Fruit fly (Drosophila melanogaster) whole organism, prepupa: Measurements from ENCODE around the gene Cyp4ac3.

ENCODE experiments used
- Blimp-1 ChIP-seq: fragments of 200-800 bp; sonication (Bioruptor generic); optimal IDR thresholded peaks from 3 replicates; lab custom pipeline; 2017; ENCODE audit warnings: missing biosample characterization, missing genetic modification characterization, mild to moderate bottlenecking, moderate library complexity, missing genetic modification reagents
- CG10669 ChIP-seq: fragments of 200-800 bp; sonication (Bioruptor generic); optimal IDR thresholded peaks from 3 replicates; lab custom pipeline; 2018; ENCODE audit warnings: missing biosample characterization, mild to moderate bottlenecking, missing genetic modification characterization, moderate library complexity
- CG11762 ChIP-seq: fragments of 200-800 bp; sonication (Bioruptor generic); optimal IDR thresholded peaks from 3 replicates; lab custom pipeline; 2016; ENCODE audit warnings: missing biosample characterization, missing genetic modification characterization; ENCODE audit not compliant: insufficient read depth
- CG11902 ChIP-seq: fragments of 200-800 bp; sonication (Bioruptor generic); optimal IDR thresholded peaks from 3 replicates; lab custom pipeline; 2016; ENCODE audit warnings: missing biosample characterization, missing genetic modification characterization
- CG15336 ChIP-seq: fragments of 200-800 bp; sonication (Bioruptor generic); IDR thresholded peaks from 2 replicates; pipeline ENCODE4 v1.3.6; 2022; ENCODE audit warnings: missing biosample characterization, missing genetic modification characterization
- CG1621 ChIP-seq: fragments of 200-800 bp; sonication (Bioruptor generic); optimal IDR thresholded peaks from 3 replicates; lab custom pipeline; 2018; ENCODE audit warnings: missing biosample characterization, mild to moderate bottlenecking, missing genetic modification characterization
- CG16779 ChIP-seq: fragments of 200-800 bp; sonication (Bioruptor generic); optimal IDR thresholded peaks from 3 replicates; lab custom pipeline; 2017; ENCODE audit warnings: missing biosample characterization, mild to moderate bottlenecking, missing genetic modification characterization
- CG3032 ChIP-seq: fragments of 200-800 bp; optimal IDR thresholded peaks from 2 replicates; lab custom pipeline; 2019; ENCODE audit warnings: missing biosample characterization, mild to moderate bottlenecking, missing genetic modification characterization, moderate library complexity
- CG31627 ChIP-seq: fragments of 200-800 bp; sonication (Bioruptor generic); optimal IDR thresholded peaks from 3 replicates; lab custom pipeline; 2016; ENCODE audit warnings: missing biosample characterization, missing genetic modification characterization
- CG34406 ChIP-seq: fragments of 200-800 bp; sonication (Bioruptor generic); optimal IDR thresholded peaks from 3 replicates; lab custom pipeline; 2016; ENCODE audit warnings: missing biosample characterization, missing genetic modification characterization
- CG3919 ChIP-seq: fragments of 200-800 bp; sonication (Bioruptor generic); optimal IDR thresholded peaks from 3 replicates; lab custom pipeline; 2016; ENCODE audit warnings: missing biosample characterization, missing genetic modification characterization
- CG6276 ChIP-seq: fragments of 200-800 bp; sonication (Bioruptor generic); optimal IDR thresholded peaks from 2 replicates; lab custom pipeline; 2017; ENCODE audit warnings: missing biosample characterization, mild to moderate bottlenecking, missing genetic modification characterization
- CG6808 ChIP-seq: fragments of 200-800 bp; sonication (Bioruptor generic); optimal IDR thresholded peaks from 3 replicates; lab custom pipeline; 2017; ENCODE audit warnings: missing biosample characterization, missing genetic modification characterization, mild to moderate bottlenecking, moderate library complexity, missing genetic modification reagents
- CG6854 ChIP-seq: fragments of 200-800 bp; sonication (Bioruptor generic); optimal IDR thresholded peaks from 2 replicates; lab custom pipeline; 2017; ENCODE audit warnings: missing biosample characterization, mild to moderate bottlenecking, missing genetic modification characterization
- CG7368 ChIP-seq: fragments of 200-800 bp; sonication (Bioruptor generic); optimal IDR thresholded peaks from 3 replicates; lab custom pipeline; 2016; ENCODE audit warnings: missing biosample characterization, missing genetic modification characterization
- CG8119 ChIP-seq: fragments of 200-800 bp; sonication (Bioruptor generic); IDR thresholded peaks from 3 replicates; pipeline ENCODE4 v1.3.6; 2022; ENCODE audit warnings: missing biosample characterization, missing genetic modification characterization
- CG8319 ChIP-seq: fragments of 200-800 bp; sonication (Bioruptor generic); optimal IDR thresholded peaks from 3 replicates; lab custom pipeline; 2016; ENCODE audit warnings: missing biosample characterization, missing genetic modification characterization
- CG8632 ChIP-seq: fragments of 200-800 bp; sonication (Bioruptor generic); optimal IDR thresholded peaks from 3 replicates; lab custom pipeline; 2016; ENCODE audit warnings: missing biosample characterization, missing genetic modification characterization
- CG9139 ChIP-seq: fragments of 200-800 bp; sonication (Bioruptor generic); optimal IDR thresholded peaks from 3 replicates; lab custom pipeline; 2017; ENCODE audit warnings: missing biosample characterization, mild to moderate bottlenecking, missing genetic modification characterization
- Eip75B ChIP-seq: fragments of 200-800 bp; sonication (Bioruptor generic); optimal IDR thresholded peaks from 3 replicates; lab custom pipeline; 2016; ENCODE audit warnings: missing biosample characterization, missing genetic modification characterization
- Eip78C ChIP-seq: fragments of 200-800 bp; sonication (Bioruptor generic); peaks from one replicate; lab custom pipeline; 2016; ENCODE audit warnings: missing biosample characterization, missing genetic modification characterization
- Eip93F ChIP-seq: fragments of 200-800 bp; sonication (Bioruptor generic); optimal IDR thresholded peaks from 2 replicates; lab custom pipeline; 2016; ENCODE audit warnings: missing biosample characterization, mild to moderate bottlenecking, missing genetic modification characterization
- Ets21C ChIP-seq: fragments of 200-800 bp; sonication (Bioruptor generic); optimal IDR thresholded peaks from 3 replicates; lab custom pipeline; 2016; ENCODE audit warnings: missing biosample characterization, missing genetic modification characterization
- Gug ChIP-seq: fragments of 200-800 bp; sonication (Bioruptor generic); IDR thresholded peaks from 2 replicates; pipeline ENCODE4 v1.3.6; 2022; ENCODE audit warnings: missing biosample characterization, missing genetic modification characterization
- Hr38 ChIP-seq: sonication (Bioruptor generic); optimal IDR thresholded peaks from 2 replicates; lab custom pipeline; 2016; ENCODE audit warnings: missing biosample characterization, missing genetic modification characterization
- Lpt ChIP-seq: fragments of 200-800 bp; sonication (Bioruptor generic); optimal IDR thresholded peaks from 3 replicates; lab custom pipeline; 2016; ENCODE audit warnings: missing biosample characterization, missing genetic modification characterization
- Met ChIP-seq: fragments of 200-800 bp; sonication (Bioruptor generic); optimal IDR thresholded peaks from 3 replicates; lab custom pipeline; 2016; ENCODE audit warnings: missing biosample characterization, missing genetic modification characterization
- OdsH ChIP-seq: fragments of 200-800 bp; sonication (Bioruptor generic); optimal IDR thresholded peaks from 3 replicates; lab custom pipeline; 2016; ENCODE audit warnings: missing biosample characterization, missing genetic modification characterization
- Sox102F ChIP-seq: fragments of 200-800 bp; sonication (Bioruptor generic); optimal IDR thresholded peaks from 2 replicates; lab custom pipeline; 2016; ENCODE audit warnings: missing biosample characterization, mild to moderate bottlenecking, missing genetic modification characterization
- dac ChIP-seq: fragments of 200-800 bp; sonication (Bioruptor generic); optimal IDR thresholded peaks from 2 replicates; lab custom pipeline; 2017; ENCODE audit warnings: missing biosample characterization, mild to moderate bottlenecking, missing genetic modification characterization
- dsx ChIP-seq: fragments of 200-800 bp; optimal IDR thresholded peaks from 3 replicates; lab custom pipeline; 2019; ENCODE audit warnings: missing biosample characterization, mild to moderate bottlenecking, missing genetic modification characterization, moderate library complexity; ENCODE audit not compliant: poor library complexity, severe bottlenecking
- esn ChIP-seq: fragments of 200-800 bp; sonication (Bioruptor generic); optimal IDR thresholded peaks from 2 replicates; lab custom pipeline; 2016; ENCODE audit warnings: missing biosample characterization, mild to moderate bottlenecking, missing genetic modification characterization, moderate library complexity
- fd85E ChIP-seq: fragments of 200-800 bp; sonication (Bioruptor generic); optimal IDR thresholded peaks from 3 replicates; lab custom pipeline; 2016; ENCODE audit warnings: missing biosample characterization, missing genetic modification characterization
- fkh ChIP-seq: fragments of 200-800 bp; sonication (Bioruptor generic); optimal IDR thresholded peaks from 3 replicates; lab custom pipeline; 2017; ENCODE audit warnings: missing biosample characterization, mild to moderate bottlenecking, missing genetic modification characterization, moderate library complexity
- net ChIP-seq: fragments of 200-800 bp; sonication (Bioruptor generic); optimal IDR thresholded peaks from 3 replicates; lab custom pipeline; 2016; ENCODE audit warnings: missing biosample characterization, missing genetic modification characterization
- pdm3 ChIP-seq: fragments of 200-800 bp; sonication (Bioruptor generic); optimal IDR thresholded peaks from 3 replicates; lab custom pipeline; 2016; ENCODE audit warnings: missing biosample characterization, missing genetic modification characterization
- salr ChIP-seq, 2 experiments: fragments of 200-800 bp; sonication (Bioruptor generic); optimal IDR thresholded peaks; 3 replicates each; lab custom pipeline; 2016 to 2018; ENCODE audit warnings: missing biosample characterization in 2 of 2, missing genetic modification characterization in 2 of 2, mild to moderate bottlenecking in 1 of 2
- spab ChIP-seq: fragments of 200-800 bp; sonication (Bioruptor generic); optimal IDR thresholded peaks from 2 replicates; lab custom pipeline; 2017; ENCODE audit warnings: missing biosample characterization, mild to moderate bottlenecking, missing genetic modification characterization, missing genetic modification reagents
- ss ChIP-seq, 2 experiments: fragments of 200-800 bp; sonication (Bioruptor generic); optimal IDR thresholded peaks; 2 replicates in 1 of 2; 3 replicates in 1 of 2; lab custom pipeline; 2017 to 2018; ENCODE audit warnings: mild to moderate bottlenecking in 2 of 2, missing biosample characterization in 2 of 2, missing genetic modification characterization in 2 of 2, moderate library complexity in 1 of 2
- svp ChIP-seq: fragments of 200-800 bp; sonication (Bioruptor generic); peaks from one replicate; lab custom pipeline; 2016; ENCODE audit warnings: missing biosample characterization, missing genetic modification characterization
- topi ChIP-seq: fragments of 200-800 bp; sonication (Bioruptor generic); optimal IDR thresholded peaks from 3 replicates; lab custom pipeline; 2016; ENCODE audit warnings: missing biosample characterization, missing genetic modification characterization
- vri ChIP-seq: fragments of 200-800 bp; sonication (Bioruptor generic); optimal IDR thresholded peaks from 3 replicates; lab custom pipeline; 2016; ENCODE audit warnings: missing biosample characterization, mild to moderate bottlenecking, missing genetic modification characterization

Gene Cyp4ac3

DNA sequence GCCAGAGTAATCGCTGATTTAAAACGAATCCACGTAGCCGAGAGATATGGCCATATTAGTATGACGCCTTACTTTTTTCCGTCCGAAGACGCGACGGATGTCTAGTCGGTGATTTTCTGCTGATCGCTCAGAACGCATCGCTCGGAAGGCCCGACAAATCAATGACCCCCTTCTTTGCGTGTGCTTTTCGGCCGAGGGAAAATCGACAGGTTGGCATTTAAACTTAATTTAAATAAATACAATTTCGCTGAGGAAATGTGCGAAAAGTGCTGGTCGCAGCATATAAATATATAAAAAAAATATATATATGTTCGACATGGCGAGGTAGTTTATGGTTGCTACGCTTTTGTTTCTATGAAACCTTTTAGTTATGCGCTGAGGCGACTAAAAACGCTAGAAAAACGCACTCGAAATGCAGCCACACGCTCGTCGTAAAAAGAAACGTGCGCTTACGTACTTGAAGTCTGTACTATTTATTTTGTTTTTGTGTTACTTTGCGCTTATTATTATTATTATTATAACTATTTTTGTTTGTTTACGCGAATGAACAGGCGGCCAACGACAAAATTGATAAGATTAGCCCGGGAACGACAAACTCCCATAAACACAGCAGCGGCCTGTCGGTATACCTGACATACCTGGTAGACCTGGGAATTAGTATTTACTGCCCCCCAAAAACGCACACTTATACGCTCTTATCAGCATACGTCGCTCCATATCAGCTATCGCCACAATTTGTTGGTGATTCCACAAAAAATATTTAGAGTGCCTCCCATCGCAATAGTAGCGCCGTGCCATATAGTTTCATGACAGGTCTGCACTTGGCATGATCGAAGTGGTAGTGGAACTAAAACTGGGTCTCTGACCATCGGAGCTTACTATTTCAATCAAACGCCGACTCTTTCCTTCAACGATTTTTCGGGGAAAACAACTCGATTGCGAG, 35.1 kb upstream of the Cyp4ac3 start:
- TF ChIP-seq vri (GFP tag; lab: Kevin White, UChicago) (no peak), fkh (GFP tag; lab: Kevin White, UChicago) (peak; percentile 77)

DNA sequence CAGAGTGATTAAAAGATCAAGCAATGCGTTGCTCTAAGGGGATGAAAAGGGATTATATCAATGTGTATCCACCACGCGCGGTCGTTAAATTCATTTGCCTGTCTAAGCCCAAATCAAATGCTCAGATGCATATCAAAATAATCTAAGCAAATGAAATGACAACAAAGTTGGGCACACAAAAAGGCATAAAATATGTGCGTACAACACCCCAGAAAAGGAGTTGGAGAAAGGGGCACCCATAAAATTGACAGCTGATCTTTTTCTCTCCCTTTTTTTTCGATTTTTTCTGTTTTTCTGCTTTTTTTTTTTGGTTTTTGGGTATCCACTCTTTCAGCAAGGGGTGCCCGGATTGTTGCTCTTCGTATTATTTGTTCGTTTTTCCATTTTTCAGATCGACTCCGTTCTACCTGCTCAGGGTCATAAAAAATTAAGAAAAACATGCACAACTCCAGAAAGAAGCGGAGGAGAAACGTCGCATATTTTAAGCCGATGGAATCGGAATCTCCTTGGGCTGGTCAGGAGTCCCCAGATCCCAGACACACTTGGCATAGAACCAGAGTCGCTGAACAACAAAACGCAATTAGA, 33.5 kb upstream of the Cyp4ac3 start:
- TF ChIP-seq esn (no peak), CG34406 (GFP tag; lab: Kevin White, UChicago) (no peak), spab (GFP tag; lab: Kevin White, UChicago) (no peak), CG6276 (GFP tag; lab: Kevin White, UChicago) (no peak), CG6808 (GFP tag; lab: Kevin White, UChicago) (peak; percentile 2), ss (GFP tag; optimal IDR thresholded peaks at IDR 0.05; lab: Kevin White, UChicago) (peak; percentile 29 to 42), CG8119 (no peak), CG11902 (GFP tag; lab: Kevin White, UChicago) (no peak), pdm3 (no peak), CG1621 (tag; lab: Kevin White, UChicago) (no peak), CG15336 (GFP tag; lab: Robert Waterston, UW) (no peak), fkh (GFP tag; lab: Kevin White, UChicago) (peak; percentile 19)

DNA sequence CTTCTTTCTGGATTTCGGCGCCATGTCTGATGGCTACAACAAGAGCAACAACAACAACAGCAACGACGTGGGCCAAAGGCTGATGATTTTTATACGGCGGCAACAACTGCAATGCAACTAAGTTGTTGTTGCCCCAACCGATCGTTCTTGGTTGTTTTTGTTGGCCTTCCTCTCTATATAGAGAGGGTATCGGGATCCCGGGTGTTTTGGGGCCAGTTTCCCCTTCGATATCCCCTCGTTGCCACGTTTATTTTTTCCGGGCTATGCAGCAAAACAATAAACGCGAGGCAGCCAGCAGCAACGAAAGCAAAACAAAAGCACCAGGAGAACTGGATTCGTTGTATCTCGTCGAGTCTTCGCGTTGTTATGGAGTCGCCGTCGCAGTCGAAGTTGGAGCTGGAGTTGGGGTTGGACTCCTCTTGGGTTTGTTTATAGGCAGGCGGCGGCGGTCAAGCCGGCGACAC, 31.9 kb upstream of the Cyp4ac3 start:
- TF ChIP-seq Blimp-1 (no peak), esn (no peak), CG31627 (GFP tag; lab: Kevin White, UChicago) (no peak), vri (GFP tag; lab: Kevin White, UChicago) (no peak), spab (GFP tag; lab: Kevin White, UChicago) (no peak), salr (GFP tag; optimal IDR thresholded peaks at IDR 0.05; lab: Kevin White, UChicago) (peak in 1 of 2 experiments; percentile 3), OdsH (no peak), CG6854 (no peak), Lpt (GFP tag; lab: Kevin White, UChicago) (no peak), CG9139 (GFP tag; lab: Kevin White, UChicago) (peak; percentile 46), CG16779 (no peak), Gug (no peak), svp (no peak), fkh (GFP tag; lab: Kevin White, UChicago) (no peak), ss (GFP tag; optimal IDR thresholded peaks at IDR 0.05; lab: Kevin White, UChicago) (peak; percentile 65), CG15336 (GFP tag; lab: Robert Waterston, UW) (no peak), CG6808 (GFP tag; lab: Kevin White, UChicago) (peak; percentile 18), topi (GFP tag; lab: Kevin White, UChicago) (no peak), Sox102F (GFP tag; lab: Kevin White, UChicago) (no peak), Hr38 (no peak), CG1621 (tag; lab: Kevin White, UChicago) (peak; percentile 66), Ets21C (no peak), pdm3 (no peak), dsx (GFP tag; lab: Kevin White, UChicago) (peak; percentile 95), CG11762 (no peak), CG34406 (GFP tag; lab: Kevin White, UChicago) (no peak), CG8632 (no peak), Eip78C (GFP tag; lab: Kevin White, UChicago) (peak; percentile 62), Eip93F (GFP tag; lab: Kevin White, UChicago) (no peak), CG3919 (no peak), Met (no peak), Eip75B (GFP tag; lab: Kevin White, UChicago) (no peak), CG10669 (GFP tag; lab: Kevin White, UChicago) (peak; percentile 2), fd85E (GFP tag; lab: Kevin White, UChicago) (no peak), dac (no peak), CG3032 (tag; lab: Kevin White, UChicago) (no peak), net (GFP tag; lab: Kevin White, UChicago) (peak; percentile 4), CG7368 (no peak), CG8319 (GFP tag; lab: Kevin White, UChicago) (no peak), CG8119 (peak; percentile 32; the same call in 1 of the 3 replicates)
